Fruit fly (Drosophila melanogaster) whole organism, embryonic: ENCODE measurements around the gene Cyp1.

Experiments
- Antp ChIP-seq: fragments of 200-800 bp; sonication (Bioruptor generic); optimal IDR thresholded peaks from 3 replicates; lab custom pipeline; 2016; ENCODE audit warnings: missing biosample characterization, missing genetic modification characterization
- CG10267 ChIP-seq: fragments of 200-800 bp; sonication (Bioruptor generic); optimal IDR thresholded peaks from 2 replicates; lab custom pipeline; 2018; ENCODE audit warnings: missing biosample characterization, mild to moderate bottlenecking, missing genetic modification characterization, moderate library complexity
- CG11085 ChIP-seq: fragments of 200-800 bp; sonication (Bioruptor generic); IDR thresholded peaks from 2 replicates; pipeline ENCODE4 v1.3.6; 2022; ENCODE audit warnings: missing biosample characterization, missing genetic modification characterization
- CG11247 ChIP-seq: fragments of 200-800 bp; sonication (Bioruptor generic); IDR thresholded peaks from 2 replicates; pipeline ENCODE4 v1.3.6; 2022; ENCODE audit warnings: missing biosample characterization, missing genetic modification characterization
- CG11560 ChIP-seq: fragments of 200-800 bp; sonication (Bioruptor generic); IDR thresholded peaks from 3 replicates; pipeline ENCODE4 v1.3.6; 2022; ENCODE audit warnings: missing biosample characterization, missing genetic modification characterization
- CG12104 ChIP-seq: fragments of 200-800 bp; sonication (Bioruptor generic); optimal IDR thresholded peaks from 3 replicates; lab custom pipeline; 2016; ENCODE audit warnings: missing biosample characterization, missing genetic modification characterization
- CG14050 ChIP-seq: fragments of 200-800 bp; sonication (Bioruptor generic); IDR thresholded peaks from 3 replicates; pipeline ENCODE4 v1.3.6; 2022; ENCODE audit warnings: missing biosample characterization, missing genetic modification characterization
- CG15073 ChIP-seq: fragments of 200-800 bp; sonication (Bioruptor generic); optimal IDR thresholded peaks from 2 replicates; lab custom pipeline; 2016; ENCODE audit warnings: missing biosample characterization, missing genetic modification characterization
- CG15269 ChIP-seq: fragments of 200-800 bp; sonication (Bioruptor generic); optimal IDR thresholded peaks from 2 replicates; lab custom pipeline; 2018; ENCODE audit warnings: missing biosample characterization, mild to moderate bottlenecking, missing genetic modification characterization, moderate library complexity
- CG1529 ChIP-seq: fragments of 200-800 bp; sonication (Bioruptor generic); optimal IDR thresholded peaks from 3 replicates; lab custom pipeline; 2018; ENCODE audit warnings: missing biosample characterization, missing genetic modification characterization
- CG16779 ChIP-seq: fragments of 200-800 bp; sonication (Bioruptor generic); IDR thresholded peaks from 2 replicates; pipeline ENCODE4 v1.3.6; 2022; ENCODE audit warnings: missing biosample characterization, missing genetic modification characterization
- CG17385 ChIP-seq: fragments of 200-800 bp; sonication (Bioruptor generic); optimal IDR thresholded peaks from 3 replicates; lab custom pipeline; 2018; ENCODE audit warnings: missing biosample characterization, mild to moderate bottlenecking, missing genetic modification characterization
- CG17612 ChIP-seq: fragments of 200-800 bp; sonication (Bioruptor generic); IDR thresholded peaks from 2 replicates; pipeline ENCODE4 v1.3.6; 2022; ENCODE audit warnings: missing biosample characterization, missing genetic modification characterization
- CG2678 ChIP-seq: fragments of 200-800 bp; sonication (Bioruptor generic); optimal IDR thresholded peaks from 3 replicates; lab custom pipeline; 2019; ENCODE audit warnings: missing biosample characterization, mild to moderate bottlenecking, missing genetic modification characterization, moderate library complexity
- CG2712 ChIP-seq: fragments of 200-800 bp; optimal IDR thresholded peaks from 3 replicates; lab custom pipeline; 2019; ENCODE audit warnings: missing biosample characterization, mild to moderate bottlenecking, missing genetic modification characterization, moderate library complexity
- CG31441 ChIP-seq: fragments of 200-800 bp; sonication (Bioruptor generic); IDR thresholded peaks from 2 replicates; pipeline ENCODE4 v1.3.6; 2022; ENCODE audit warnings: missing biosample characterization, missing genetic modification characterization
- CG42726 ChIP-seq: fragments of 200-800 bp; sonication (Bioruptor generic); IDR thresholded peaks from 2 replicates; pipeline ENCODE4 v1.3.6; 2022; ENCODE audit warnings: missing biosample characterization, missing genetic modification characterization; ENCODE audit not compliant: partially characterized antibody
- CG4424 ChIP-seq: fragments of 200-800 bp; sonication (Bioruptor generic); optimal IDR thresholded peaks from 3 replicates; lab custom pipeline; 2016; ENCODE audit warnings: missing biosample characterization, missing genetic modification characterization
- CG7839 ChIP-seq: fragments of 200-800 bp; sonication (Bioruptor generic); optimal IDR thresholded peaks from 3 replicates; lab custom pipeline; 2018; ENCODE audit warnings: missing biosample characterization, mild to moderate bottlenecking, missing genetic modification characterization, moderate library complexity
- CG9727 ChIP-seq: fragments of 200-800 bp; sonication (Bioruptor generic); optimal IDR thresholded peaks from 3 replicates; lab custom pipeline; 2017; ENCODE audit warnings: missing biosample characterization, mild to moderate bottlenecking, missing genetic modification characterization
- CHES-1-like ChIP-seq: fragments of 200-800 bp; sonication (Bioruptor generic); optimal IDR thresholded peaks from 2 replicates; lab custom pipeline; 2016; ENCODE audit warnings: missing biosample characterization, missing genetic modification characterization
- CoRest ChIP-seq: fragments of 200-800 bp; sonication (Bioruptor generic); optimal IDR thresholded peaks from 3 replicates; lab custom pipeline; 2018; ENCODE audit warnings: missing biosample characterization, mild to moderate bottlenecking, missing genetic modification characterization, moderate library complexity
- Hr51 ChIP-seq, 2 experiments: fragments of 200-800 bp; sonication (Bioruptor generic); optimal IDR thresholded peaks; 2 replicates in 1 of 2; 3 replicates in 1 of 2; lab custom pipeline; 2016 to 2018; ENCODE audit warnings: missing biosample characterization in 2 of 2, missing genetic modification characterization in 2 of 2, mild to moderate bottlenecking in 1 of 2, moderate library complexity in 1 of 2
- Hsf ChIP-seq: fragments of 200-800 bp; sonication (Bioruptor generic); optimal IDR thresholded peaks from 3 replicates; lab custom pipeline; 2016; ENCODE audit warnings: missing biosample characterization, missing genetic modification characterization
- MESR4 ChIP-seq: fragments of 200-800 bp; sonication (Bioruptor generic); optimal IDR thresholded peaks from 2 replicates; lab custom pipeline; 2018; ENCODE audit warnings: missing biosample characterization, mild to moderate bottlenecking, missing genetic modification characterization, moderate library complexity
- Med ChIP-seq: fragments of 200-800 bp; sonication (Bioruptor generic); peaks from one replicate; lab custom pipeline; 2016; ENCODE audit warnings: missing biosample characterization, missing genetic modification characterization, mild to moderate bottlenecking, inconsistent platforms, moderate library complexity
- Myb ChIP-seq: fragments of 200-800 bp; sonication (Bioruptor generic); optimal IDR thresholded peaks from 2 replicates; lab custom pipeline; 2016; ENCODE audit warnings: missing biosample characterization, missing genetic modification characterization
- PHDP ChIP-seq: fragments of 200-800 bp; sonication (Bioruptor generic); optimal IDR thresholded peaks from 3 replicates; lab custom pipeline; 2018; ENCODE audit warnings: missing biosample characterization, mild to moderate bottlenecking, missing genetic modification characterization, moderate library complexity
- Rx ChIP-seq: fragments of 200-800 bp; sonication (Bioruptor generic); IDR thresholded peaks from 2 replicates; pipeline ENCODE4 v1.3.6; 2022; ENCODE audit warnings: missing biosample characterization, missing genetic modification characterization
- Ssrp ChIP-seq: fragments of 200-800 bp; sonication (Bioruptor generic); optimal IDR thresholded peaks from 2 replicates; lab custom pipeline; 2018; ENCODE audit warnings: missing biosample characterization, mild to moderate bottlenecking, missing genetic modification characterization, moderate library complexity
- dati ChIP-seq: fragments of 200-800 bp; sonication (Bioruptor generic); IDR thresholded peaks from 2 replicates; pipeline ENCODE4 v1.3.6; 2022; ENCODE audit warnings: missing biosample characterization, missing genetic modification characterization
- dmrt11E ChIP-seq: fragments of 200-800 bp; sonication (Bioruptor generic); optimal IDR thresholded peaks from 3 replicates; lab custom pipeline; 2018; ENCODE audit warnings: missing biosample characterization, mild to moderate bottlenecking, missing genetic modification characterization, moderate library complexity
- dpn ChIP-seq, 2 experiments: fragments of 200-800 bp; sonication (Bioruptor generic); optimal IDR thresholded peaks; 3 replicates each; lab custom pipeline; 2016; ENCODE audit warnings: missing biosample characterization in 2 of 2, missing genetic modification characterization in 2 of 2
- ems ChIP-seq: fragments of 200-800 bp; sonication (Bioruptor generic); optimal IDR thresholded peaks from 3 replicates; lab custom pipeline; 2016; ENCODE audit warnings: missing biosample characterization, missing genetic modification characterization
- en ChIP-seq: fragments of 200-800 bp; sonication (Bioruptor generic); optimal IDR thresholded peaks from 2 replicates; lab custom pipeline; 2016; ENCODE audit warnings: missing biosample characterization, missing genetic modification characterization
- fd96Cb ChIP-seq: fragments of 200-800 bp; sonication (Bioruptor generic); optimal IDR thresholded peaks from 2 replicates; lab custom pipeline; 2018; ENCODE audit warnings: missing biosample characterization, mild to moderate bottlenecking, missing genetic modification characterization, moderate library complexity
- gem ChIP-seq: fragments of 200-800 bp; sonication (Bioruptor generic); optimal IDR thresholded peaks from 2 replicates; lab custom pipeline; 2019; ENCODE audit warnings: missing biosample characterization, mild to moderate bottlenecking, missing genetic modification characterization, moderate library complexity
- grau ChIP-seq: fragments of 200-800 bp; optimal IDR thresholded peaks from 3 replicates; lab custom pipeline; 2019; ENCODE audit warnings: missing biosample characterization, mild to moderate bottlenecking, missing genetic modification characterization, moderate library complexity
- inv ChIP-seq: fragments of 200-800 bp; sonication (Bioruptor generic); IDR thresholded peaks from 2 replicates; pipeline ENCODE4 v1.3.6; 2022; ENCODE audit warnings: missing biosample characterization, missing genetic modification characterization; ENCODE audit not compliant: partially characterized antibody
- lola ChIP-seq, 3 experiments: fragments of >200 bp in 2 of 3; fragments of 200-800 bp in 1 of 3; sonication (Bioruptor generic) in 1 of 3; optimal IDR thresholded peaks; 2 replicates each; lab custom pipeline; 2017 to 2019; ENCODE audit warnings: missing biosample characterization in 3 of 3, missing genetic modification characterization in 3 of 3, mild to moderate bottlenecking in 1 of 3, moderate library complexity in 1 of 3
- lov ChIP-seq, 2 experiments: fragments of 200-800 bp in 1 of 2; fragments of >200 bp in 1 of 2; sonication (Bioruptor generic) in 1 of 2; IDR thresholded peaks in 1 of 2; optimal IDR thresholded peaks in 1 of 2; 2 replicates in 1 of 2; 3 replicates in 1 of 2; pipeline versions ENCODE4 v1.3.6 to Lab custom; 2017 to 2022; ENCODE audit warnings: missing biosample characterization in 1 of 2, missing genetic modification characterization in 1 of 2
- mirr ChIP-seq: fragments of 200-800 bp; sonication (Bioruptor generic); optimal IDR thresholded peaks from 3 replicates; lab custom pipeline; 2018; ENCODE audit warnings: missing biosample characterization, mild to moderate bottlenecking, missing genetic modification characterization
- nau ChIP-seq: fragments of 200-800 bp; sonication (Bioruptor generic); optimal IDR thresholded peaks from 3 replicates; lab custom pipeline; 2017; ENCODE audit warnings: missing biosample characterization, mild to moderate bottlenecking, missing genetic modification characterization, missing genetic modification reagents
- org-1 ChIP-seq: fragments of 200-800 bp; sonication (Bioruptor generic); optimal IDR thresholded peaks from 2 replicates; lab custom pipeline; 2017; ENCODE audit warnings: missing biosample characterization, missing genetic modification characterization
- prd ChIP-seq, 3 experiments: fragments of >200 bp in 2 of 3; fragments of 200-800 bp in 1 of 3; sonication (Bioruptor generic) in 1 of 3; optimal IDR thresholded peaks in 2 of 3; IDR thresholded peaks in 1 of 3; 2 replicates in 2 of 3; 3 replicates in 1 of 3; pipeline versions ENCODE4 v1.3.6 to Lab custom; 2017 to 2022; ENCODE audit warnings: missing biosample characterization in 1 of 3, missing genetic modification characterization in 1 of 3
- repo ChIP-seq: fragments of 200-800 bp; sonication (Bioruptor generic); optimal IDR thresholded peaks from 2 replicates; lab custom pipeline; 2016; ENCODE audit warnings: missing biosample characterization, missing genetic modification characterization
- schlank ChIP-seq: fragments of 200-800 bp; sonication (Bioruptor generic); optimal IDR thresholded peaks from 2 replicates; lab custom pipeline; 2018; ENCODE audit warnings: missing biosample characterization, mild to moderate bottlenecking, missing genetic modification characterization
- trem ChIP-seq: fragments of 200-800 bp; optimal IDR thresholded peaks from 3 replicates; lab custom pipeline; 2019; ENCODE audit warnings: missing biosample characterization, mild to moderate bottlenecking, missing genetic modification characterization, moderate library complexity
- ttk ChIP-seq: fragments of 200-800 bp; sonication (Bioruptor generic); IDR thresholded peaks from 2 replicates; pipeline ENCODE4 v2.1.2; 2022; ENCODE audit warnings: missing biosample characterization, missing genetic modification characterization
- twi ChIP-seq: fragments of 200-800 bp; optimal IDR thresholded peaks from 2 replicates; lab custom pipeline; 2019; ENCODE audit warnings: missing biosample characterization, mild to moderate bottlenecking, missing genetic modification characterization, moderate library complexity

The Cyp1 gene

DNA sequence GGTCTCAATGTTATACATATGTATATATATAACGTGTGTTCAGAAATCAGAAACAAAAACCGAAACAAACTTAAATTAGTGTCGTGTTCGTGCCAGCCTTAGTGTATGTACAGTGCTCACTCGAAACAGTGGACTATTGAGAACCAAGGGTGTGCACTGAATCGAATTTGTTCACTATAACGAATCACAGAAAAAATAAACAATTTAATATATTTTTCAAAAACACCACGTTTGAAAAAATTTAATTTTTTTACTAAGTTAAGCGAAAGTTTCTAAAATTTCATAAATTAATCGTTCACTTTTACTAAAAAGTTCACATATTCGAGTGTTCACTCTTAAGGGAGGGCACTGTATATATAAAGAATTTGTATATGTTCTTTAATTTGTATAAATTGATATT lies 35.0 kb downstream of the Cyp1 start (continued):
- TF ChIP-seq grau (tag; lab: Kevin White, UChicago) (peak; percentile 91), CG10267 (peak; percentile 14), CG15269 (tag; lab: Kevin White, UChicago) (peak; percentile 48), CG42726 (GFP tag; lab: Robert Waterston, UW) (no peak), prd (optimal IDR thresholded peaks at IDR 0.05; lab: Kevin White, UChicago) (no peak), prd (GFP tag; IDR thresholded peaks at IDR 0.05; lab: Robert Waterston, UW) (peak; percentile 22; the same call in 1 of the 3 replicates), lola (GFP tag; optimal IDR thresholded peaks at IDR 0.05; lab: Kevin White, UChicago) (peak in 1 of 3 experiments; percentile 6), en (GFP tag; lab: Kevin White, UChicago) (no peak), repo (GFP tag; lab: Kevin White, UChicago) (no peak), fd96Cb (tag; lab: Kevin White, UChicago) (no peak), inv (GFP tag; lab: Robert Waterston, UW) (no peak), CG15073 (GFP tag; lab: Kevin White, UChicago) (no peak), Hsf (peak; percentile 16), Med (GFP tag; lab: Kevin White, UChicago) (peak; percentile 76), org-1 (GFP tag; lab: Kevin White, UChicago) (no peak), CG12104 (GFP tag; lab: Kevin White, UChicago) (peak; percentile 6), nau (GFP tag; lab: Kevin White, UChicago) (no peak), Myb (no peak), dpn (GFP tag; optimal IDR thresholded peaks at IDR 0.05; lab: Kevin White, UChicago) (peak in 1 of 2 experiments; percentile 9), mirr (GFP tag; lab: Kevin White, UChicago) (no peak), dati (no peak), CG11085 (no peak), Antp (GFP tag; lab: Kevin White, UChicago) (no peak), MESR4 (GFP tag; lab: Kevin White, UChicago) (no peak), lov (optimal IDR thresholded peaks at IDR 0.05; lab: Kevin White, UChicago) (no peak), lov (GFP tag; IDR thresholded peaks at IDR 0.05; lab: Robert Waterston, UW) (no peak), Rx (no peak), CG2678 (tag; lab: Kevin White, UChicago) (peak; percentile 58), ems (GFP tag; lab: Kevin White, UChicago) (peak; percentile 2), Ssrp (tag; lab: Kevin White, UChicago) (peak; percentile 13), Hr51 (GFP tag; optimal IDR thresholded peaks at IDR 0.05; lab: Kevin White, UChicago) (peak in 1 of 2 experiments; percentile 35), ttk (GFP tag; lab: Robert Waterston, UW) (no peak), schlank (tag; lab: Kevin White, UChicago) (no peak), CG16779 (GFP tag; lab: Robert Waterston, UW) (no peak), trem (peak; percentile 5), CG17612 (GFP tag; lab: Robert Waterston, UW) (no peak), CG4424 (peak; percentile 32), CG7839 (peak; percentile 36), CG17385 (GFP tag; lab: Kevin White, UChicago) (peak; percentile 29), CHES-1-like (GFP tag; lab: Kevin White, UChicago) (no peak), gem (tag; lab: Kevin White, UChicago) (peak; percentile 65), CG11560 (tag; lab: Robert Waterston, UW) (no peak), CoRest (no peak), CG14050 (no peak), twi (tag; lab: Kevin White, UChicago) (no peak), CG31441 (GFP tag; lab: Robert Waterston, UW) (peak; percentile 41), CG9727 (GFP tag; lab: Kevin White, UChicago) (peak; percentile 19), PHDP (tag; lab: Kevin White, UChicago) (peak; percentile 36), CG11247 (GFP tag; lab: Robert Waterston, UW) (no peak), dmrt11E (tag; lab: Kevin White, UChicago) (peak; percentile 8), CG2712 (peak; percentile 50), CG1529 (GFP tag; lab: Kevin White, UChicago) (no peak)
